Worm (Caenorhabditis elegans) whole organism, L4 larva: ENCODE measurements around the gene sma-6.

Source experiments
- F44E2.7 ChIP-seq: fragments of 200-800 bp; sonication (Bioruptor generic); IDR thresholded peaks from 2 replicates; pipeline ENCODE4 v2.1.2; 2022; ENCODE audit warnings: missing genetic modification characterization, missing compliant biosample characterization
- Y48G9A.11 ChIP-seq: fragments of 200-800 bp; sonication (Bioruptor generic); IDR thresholded peaks from 2 replicates; pipeline ENCODE4 v1.3.6; 2022; ENCODE audit warnings: missing genetic modification reagents, missing genetic modification characterization, missing compliant biosample characterization
- Y5F2A.4 ChIP-seq: fragments of 200-800 bp; sonication (Bioruptor generic); optimal IDR thresholded peaks from 2 replicates; lab custom pipeline; 2018; ENCODE audit warnings: mild to moderate bottlenecking, missing genetic modification characterization, missing compliant biosample characterization
- aha-1 ChIP-seq: fragments of 150-350 bp; peaks from one replicate; lab custom pipeline; 2014; ENCODE audit warnings: missing biosample characterization, missing genetic modification characterization
- aly-2 ChIP-seq: sonication (generic microtip); optimal IDR thresholded peaks from 2 replicates; lab custom pipeline; 2018; ENCODE audit warnings: missing biosample characterization, missing genetic modification characterization
- ama-1 ChIP-seq: fragments of 150-350 bp; optimal IDR thresholded peaks from 2 replicates; lab custom pipeline; 2014; ENCODE audit warnings: inconsistent platforms, mixed read lengths
- attf-4 ChIP-seq: sonication (generic microtip); optimal IDR thresholded peaks from 3 replicates; lab custom pipeline; 2017; ENCODE audit warnings: missing biosample characterization, missing genetic modification characterization
- ceh-20 ChIP-seq: fragments of 200-800 bp; sonication (Bioruptor generic); IDR thresholded peaks from 2 replicates; pipeline ENCODE4 v1.3.6; 2022; ENCODE audit warnings: missing genetic modification reagents, missing genetic modification characterization, missing compliant biosample characterization
- ceh-28 ChIP-seq: fragments of 150-350 bp; optimal IDR thresholded peaks from 2 replicates; lab custom pipeline; 2014; ENCODE audit warnings: missing biosample characterization, missing genetic modification reagents, missing genetic modification characterization
- ceh-82 ChIP-seq: sonication (generic microtip); optimal IDR thresholded peaks from 2 replicates; lab custom pipeline; 2017; ENCODE audit warnings: missing biosample characterization, missing genetic modification characterization
- daf-16 ChIP-seq, 3 experiments: sonication (generic microtip); optimal IDR thresholded peaks; 2 replicates each; lab custom pipeline; 2016 to 2017; ENCODE audit warnings: missing genetic modification characterization in 3 of 3, missing genetic modification reagents in 3 of 3, mild to moderate bottlenecking in 2 of 3, missing compliant biosample characterization in 2 of 3, missing biosample characterization in 1 of 3, moderate library complexity in 1 of 3
- dve-1 ChIP-seq: sonication (generic microtip); optimal IDR thresholded peaks from 2 replicates; lab custom pipeline; 2017; ENCODE audit warnings: antibody characterized with exemption, mild to moderate bottlenecking, missing genetic modification characterization, missing compliant biosample characterization; ENCODE audit not compliant: insufficient read depth
- fkh-10 ChIP-seq: fragments of 150-350 bp; optimal IDR thresholded peaks from 2 replicates; lab custom pipeline; 2014; ENCODE audit warnings: missing biosample characterization, missing genetic modification reagents, missing genetic modification characterization
- fos-1 ChIP-seq: fragments of 150-350 bp; optimal IDR thresholded peaks from 2 replicates; lab custom pipeline; 2014; ENCODE audit warnings: missing biosample characterization, missing genetic modification characterization
- hlh-30 ChIP-seq: sonication (generic microtip); optimal IDR thresholded peaks from 2 replicates; lab custom pipeline; 2017; ENCODE audit warnings: antibody characterized with exemption, mild to moderate bottlenecking, missing genetic modification characterization, missing compliant biosample characterization; ENCODE audit not compliant: insufficient read depth
- hmg-1.1 ChIP-seq: fragments of 200-800 bp; sonication (Bioruptor generic); IDR thresholded peaks from 2 replicates; pipeline ENCODE4 v1.3.6; 2022; ENCODE audit warnings: missing genetic modification reagents, missing genetic modification characterization, missing compliant biosample characterization
- lim-7 ChIP-seq: fragments of 200-800 bp; sonication (Bioruptor generic); IDR thresholded peaks from 2 replicates; pipeline ENCODE4 v1.3.6; 2022; ENCODE audit warnings: missing genetic modification characterization, missing compliant biosample characterization
- lin-13 ChIP-seq: fragments of 150-350 bp; optimal IDR thresholded peaks from 2 replicates; lab custom pipeline; 2014; ENCODE audit warnings: missing biosample characterization, missing genetic modification reagents, missing genetic modification characterization
- lin-38 ChIP-seq: fragments of 200-800 bp; sonication (Bioruptor generic); IDR thresholded peaks from 2 replicates; pipeline ENCODE4 v1.3.6; 2022; ENCODE audit warnings: missing genetic modification reagents, missing genetic modification characterization, missing compliant biosample characterization
- lsy-2 ChIP-seq, 2 experiments: fragments of 150-350 bp in 1 of 2; sonication (generic microtip) in 1 of 2; optimal IDR thresholded peaks; 2 replicates each; lab custom pipeline; 2014 to 2017; ENCODE audit warnings: missing biosample characterization in 2 of 2, missing genetic modification characterization in 2 of 2
- mep-1 ChIP-seq: fragments of 150-350 bp; sonication (generic microtip); optimal IDR thresholded peaks from 3 replicates; lab custom pipeline; 2014; ENCODE audit warnings: missing biosample characterization, missing genetic modification characterization
- mes-2 ChIP-seq: sonication (generic microtip); optimal IDR thresholded peaks from 2 replicates; lab custom pipeline; 2016; ENCODE audit warnings: missing genotype, mild to moderate bottlenecking, missing genetic modification characterization, missing compliant biosample characterization; ENCODE audit not compliant: poor library complexity, severe bottlenecking
- mxl-2 ChIP-seq: fragments of 200-800 bp; sonication (Bioruptor generic); conservative IDR thresholded peaks from 2 replicates; pipeline ENCODE4 v1.3.6; 2022; ENCODE audit warnings: missing genetic modification reagents, missing genetic modification characterization, missing compliant biosample characterization
- mxl-3 ChIP-seq: fragments of 200-800 bp; sonication (Bioruptor generic); optimal IDR thresholded peaks from 2 replicates; lab custom pipeline; 2018; ENCODE audit warnings: mild to moderate bottlenecking, missing genetic modification characterization, missing compliant biosample characterization
- nhr-111 ChIP-seq: fragments of 200-800 bp; sonication (Bioruptor generic); optimal IDR thresholded peaks from 2 replicates; lab custom pipeline; 2018; ENCODE audit warnings: mild to moderate bottlenecking, missing genetic modification characterization, missing compliant biosample characterization
- nhr-25 ChIP-seq: sonication (generic microtip); optimal IDR thresholded peaks from 2 replicates; lab custom pipeline; 2017; ENCODE audit warnings: missing genetic modification characterization, mild to moderate bottlenecking, missing compliant biosample characterization, antibody characterized with exemption, moderate library complexity, borderline replicate concordance; ENCODE audit not compliant: insufficient read depth
- nhr-28 ChIP-seq: fragments of 150-350 bp; optimal IDR thresholded peaks from 2 replicates; lab custom pipeline; 2014; ENCODE audit warnings: missing biosample characterization, missing genetic modification characterization
- nhr-41 ChIP-seq: fragments of 200-800 bp; sonication (Bioruptor generic); IDR thresholded peaks from 2 replicates; pipeline ENCODE4 v1.3.6; 2022; ENCODE audit warnings: missing genetic modification reagents, missing genetic modification characterization, missing compliant biosample characterization
- nhr-42 ChIP-seq: fragments of 200-800 bp; sonication (Bioruptor generic); IDR thresholded peaks from 2 replicates; pipeline ENCODE4 v1.3.6; 2022; ENCODE audit warnings: missing genetic modification characterization, missing compliant biosample characterization
- php-3 ChIP-seq: fragments of 200-800 bp; sonication (Bioruptor generic); IDR thresholded peaks from 2 replicates; pipeline ENCODE4 v1.3.6; 2022; ENCODE audit warnings: missing genetic modification reagents, missing genetic modification characterization, missing compliant biosample characterization
- rbr-2 ChIP-seq: sonication (generic microtip); optimal IDR thresholded peaks from 2 replicates; lab custom pipeline; 2016; ENCODE audit warnings: missing genotype, missing genetic modification characterization, missing compliant biosample characterization
- set-16 ChIP-seq: fragments of 200-800 bp; sonication (Bioruptor generic); IDR thresholded peaks from 2 replicates; pipeline ENCODE4 v1.3.6; 2022; ENCODE audit warnings: missing genetic modification reagents, missing genetic modification characterization, missing compliant biosample characterization
- skn-1 ChIP-seq: fragments of 150-350 bp; optimal IDR thresholded peaks from 2 replicates; lab custom pipeline; 2014; ENCODE audit warnings: missing biosample characterization, missing genetic modification characterization
- snpc-4 ChIP-seq: fragments of 150-350 bp; optimal IDR thresholded peaks from 2 replicates; lab custom pipeline; 2014; ENCODE audit warnings: missing biosample characterization, missing genetic modification characterization
- tag-97 ChIP-seq: fragments of 200-800 bp; sonication (Bioruptor generic); IDR thresholded peaks from 2 replicates; pipeline ENCODE4 v1.3.6; 2022; ENCODE audit warnings: missing genetic modification characterization, missing compliant biosample characterization
- unc-130 ChIP-seq: sonication (generic microtip); optimal IDR thresholded peaks from 2 replicates; lab custom pipeline; 2016; ENCODE audit warnings: missing genetic modification reagents, missing genetic modification characterization, missing compliant biosample characterization
- unc-62 ChIP-seq, 3 experiments: fragments of 150-350 bp in 1 of 3; sonication (generic microtip); optimal IDR thresholded peaks in 2 of 3; peaks in 1 of 3; 1 replicate in 1 of 3; 2 replicates in 2 of 3; lab custom pipeline; 2014 to 2017; ENCODE audit warnings: missing biosample characterization in 3 of 3, missing genetic modification characterization in 3 of 3, missing genetic modification reagents in 3 of 3, missing genotype in 1 of 3
- vab-7 ChIP-seq: fragments of 200-800 bp; sonication (Bioruptor generic); IDR thresholded peaks from 2 replicates; pipeline ENCODE4 v1.3.6; 2022; ENCODE audit warnings: missing genetic modification reagents, missing genetic modification characterization, missing compliant biosample characterization
- zfp-3 ChIP-seq: fragments of 200-800 bp; sonication (Bioruptor generic); conservative IDR thresholded peaks from 2 replicates; pipeline ENCODE4 v1.3.6; 2022; ENCODE audit warnings: missing genetic modification reagents, missing genetic modification characterization, missing compliant biosample characterization
- ztf-11 ChIP-seq: fragments of 150-350 bp; optimal IDR thresholded peaks from 2 replicates; lab custom pipeline; 2014; ENCODE audit warnings: missing biosample characterization, missing genetic modification characterization
- ztf-7 ChIP-seq: fragments of 150-350 bp; optimal IDR thresholded peaks from 2 replicates; lab custom pipeline; 2014; ENCODE audit warnings: missing biosample characterization, missing genetic modification characterization

The sma-6 gene

ce11 chrII:6306125-6306524, 18.2 kb upstream of the sma-6 start, which contains the start of gene C29F5.8:
Gene C29F5.8 (plus strand): TSS chrII:6306425.
- no peak for TF ChIP-seq zfp-3
- TF ChIP-seq Y48G9A.11 (GFP tag; lab: Robert Waterston, UW): no peak
- TF ChIP-seq ztf-11 (tag; lab: Kevin White, UChicago): no peak
- no peak for TF ChIP-seq mxl-2 (GFP tag; lab: Robert Waterston, UW)
- no peak for TF ChIP-seq daf-16 (GFP tag; optimal IDR thresholded peaks at IDR 0.05; lab: Kevin White, UChicago)
- no peak for TF ChIP-seq daf-16 (tag; optimal IDR thresholded peaks at IDR 0.05; lab: Kevin White, UChicago)
- no peak for TF ChIP-seq ztf-7 (tag; lab: Kevin White, UChicago)
- TF ChIP-seq set-16 (GFP tag; lab: Robert Waterston, UW): no peak
- no peak for TF ChIP-seq F44E2.7 (GFP tag; lab: Robert Waterston, UW)
- TF ChIP-seq ceh-28 (tag; lab: Kevin White, UChicago): no peak
- no peak for TF ChIP-seq nhr-28 (tag; lab: Kevin White, UChicago)
- no peak for TF ChIP-seq skn-1 (tag; lab: Kevin White, UChicago)
- no peak for TF ChIP-seq rbr-2 (tag; lab: Kevin White, UChicago)
- TF ChIP-seq unc-130 (GFP tag; lab: Kevin White, UChicago): no peak
- no peak for TF ChIP-seq nhr-42 (GFP tag; lab: Robert Waterston, UW)
- TF ChIP-seq ceh-20 (GFP tag; lab: Robert Waterston, UW): no peak
- TF ChIP-seq, all 104 proteins: peak for 0

- TF ChIP-seq mep-1 (tag; lab: Kevin White, UChicago) (no peak), aha-1 (tag; lab: Kevin White, UChicago) (peak; percentile 80)
These were observed 15.1 kb upstream of the sma-6 start, which contains the start of gene glb-10 for ce11 chrII:6309198-6309597. Gene glb-10 (minus strand): TSS chrII:6309298.

- TF ChIP-seq nhr-41 (no peak), unc-62 (GFP tag; optimal IDR thresholded peaks at IDR 0.05 in 1 of 2; lab: Kevin White, UChicago) (peak in 1 of 2 experiments; percentile 44), unc-62 (tag; optimal IDR thresholded peaks at IDR 0.05; lab: Kevin White, UChicago) (no peak), lsy-2 (tag; optimal IDR thresholded peaks at IDR 0.05; lab: Kevin White, UChicago) (no peak)
These were observed 12.8 kb upstream of the sma-6 start for ce11 chrII:6311459-6311858.

- TF ChIP-seq fkh-10 (GFP tag; lab: Kevin White, UChicago) (no peak), Y5F2A.4 (GFP tag; lab: Kevin White, UChicago) (no peak), hlh-30 (tag; lab: Kevin White, UChicago) (no peak), aha-1 (tag; lab: Kevin White, UChicago) (peak; percentile 70), attf-4 (tag; lab: Kevin White, UChicago) (no peak), ama-1 (lab: Kevin White, UChicago) (no peak), fos-1 (tag; lab: Kevin White, UChicago) (no peak)
These were observed 12.4 kb upstream of the sma-6 start for ce11 chrII:6311888-6312287.

- TF ChIP-seq lim-7 (no peak), mxl-3 (GFP tag; lab: Kevin White, UChicago) (no peak), snpc-4 (no peak), nhr-25 (tag; lab: Kevin White, UChicago) (no peak), nhr-111 (GFP tag; lab: Kevin White, UChicago) (no peak), ceh-82 (tag; lab: Kevin White, UChicago) (no peak), tag-97 (GFP tag; lab: Robert Waterston, UW) (no peak), dve-1 (tag; lab: Kevin White, UChicago) (no peak), lin-38 (GFP tag; lab: Robert Waterston, UW) (peak; percentile 93), unc-62 (GFP tag; optimal IDR thresholded peaks at IDR 0.05 in 1 of 2; lab: Kevin White, UChicago) (peak in 1 of 2 experiments; percentile 93), unc-62 (tag; optimal IDR thresholded peaks at IDR 0.05; lab: Kevin White, UChicago) (no peak), vab-7 (GFP tag; lab: Robert Waterston, UW) (no peak), lin-13 (GFP tag; lab: Kevin White, UChicago) (no peak), aly-2 (tag; lab: Kevin White, UChicago) (no peak), lsy-2 (tag; optimal IDR thresholded peaks at IDR 0.05; lab: Kevin White, UChicago) (peak in 1 of 2 experiments; percentile 65), zfp-3 (no peak), ceh-28 (tag; lab: Kevin White, UChicago) (no peak), hmg-1.1 (0 out of 2 replicates have a peak, but pooled peaks have one; percentile 16), nhr-42 (GFP tag; lab: Robert Waterston, UW) (no peak), php-3 (GFP tag; lab: Robert Waterston, UW) (no peak), mes-2 (tag; lab: Kevin White, UChicago) (peak; percentile 40)
These were observed 3.5 kb upstream of the sma-6 start, which contains the start of gene efr-3 for ce11 chrII:6320655-6321388. Gene efr-3 (minus strand): TSS chrII:6321159.
